Fruit fly (Drosophila melanogaster): Measurements from ENCODE around the gene yin.

The yin gene

DNA sequence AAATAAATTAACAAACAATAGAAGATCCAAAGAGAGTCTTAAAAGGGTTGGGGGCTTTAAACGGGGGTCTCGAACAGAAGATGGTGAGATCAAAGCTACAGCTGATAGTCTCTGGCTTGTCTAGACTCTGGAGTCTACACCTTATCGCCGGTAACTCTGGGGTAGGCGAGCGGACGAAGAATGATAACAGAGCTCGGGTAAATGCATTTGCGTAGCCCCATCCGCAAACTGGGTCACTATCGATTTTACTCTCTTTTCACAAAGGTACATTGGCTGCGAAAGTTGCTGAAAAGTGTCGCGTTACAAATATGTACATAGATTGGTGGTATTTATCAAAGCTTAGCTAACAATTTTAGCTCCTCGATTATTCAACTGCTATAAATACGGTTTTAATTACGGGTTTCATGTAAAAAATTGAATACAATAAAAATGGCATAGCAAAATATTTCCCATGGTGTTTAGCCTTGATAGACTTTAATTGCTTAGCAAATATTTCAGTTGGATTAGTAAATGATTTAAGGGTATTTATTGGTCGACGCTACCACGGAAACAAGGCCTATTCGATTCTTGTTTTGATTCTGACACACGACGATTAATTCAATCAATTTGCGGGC is 4.8 kb downstream of the yin start:
- no peak for TF ChIP-seq Hr96 (GFP tag; optimal IDR thresholded peaks at IDR 0.05)
- TF ChIP-seq CG5204 (GFP tag; optimal IDR thresholded peaks at IDR 0.05) = no peak
- no peak for TF ChIP-seq ovo (GFP tag; optimal IDR thresholded peaks at IDR 0.05)
- no peak for TF ChIP-seq bab1 (GFP tag; optimal IDR thresholded peaks at IDR 0.05)
- TF ChIP-seq cic (GFP tag; optimal IDR thresholded peaks at IDR 0.05) = no peak
- TF ChIP-seq pad (GFP tag; optimal IDR thresholded peaks at IDR 0.05) = no peak
- TF ChIP-seq CG12768 (GFP tag; optimal IDR thresholded peaks at IDR 0.05) = no peak
- TF ChIP-seq CG1620 (GFP tag; optimal IDR thresholded peaks at IDR 0.05) = no peak
- TF ChIP-seq CG33017 (tag; optimal IDR thresholded peaks at IDR 0.05) = no peak

DNA sequence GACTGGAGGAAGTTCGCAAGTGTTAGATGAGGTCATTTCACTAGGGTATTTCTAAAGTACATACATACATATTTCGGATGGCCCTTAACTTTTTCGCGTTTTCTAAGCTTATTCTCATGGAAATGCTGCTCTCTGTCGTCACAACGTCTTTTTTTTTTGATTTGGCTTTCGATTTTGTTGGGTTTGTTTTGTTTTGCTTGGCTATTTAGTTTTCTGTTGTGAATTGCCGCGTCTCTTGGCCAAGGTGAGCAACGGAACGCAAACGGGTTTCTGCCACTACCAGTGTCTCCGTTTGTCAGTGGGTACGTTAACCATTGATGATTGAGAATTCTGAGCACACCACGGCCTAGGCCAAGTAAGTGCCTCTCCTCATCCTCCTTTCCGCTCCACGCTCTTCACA is 5.6 kb downstream of the yin start:
- peak; percentile 39 for TF ChIP-seq ovo (GFP tag; optimal IDR thresholded peaks at IDR 0.05)
- no peak for TF ChIP-seq Mnt (GFP tag; optimal IDR thresholded peaks at IDR 0.05)

DNA sequence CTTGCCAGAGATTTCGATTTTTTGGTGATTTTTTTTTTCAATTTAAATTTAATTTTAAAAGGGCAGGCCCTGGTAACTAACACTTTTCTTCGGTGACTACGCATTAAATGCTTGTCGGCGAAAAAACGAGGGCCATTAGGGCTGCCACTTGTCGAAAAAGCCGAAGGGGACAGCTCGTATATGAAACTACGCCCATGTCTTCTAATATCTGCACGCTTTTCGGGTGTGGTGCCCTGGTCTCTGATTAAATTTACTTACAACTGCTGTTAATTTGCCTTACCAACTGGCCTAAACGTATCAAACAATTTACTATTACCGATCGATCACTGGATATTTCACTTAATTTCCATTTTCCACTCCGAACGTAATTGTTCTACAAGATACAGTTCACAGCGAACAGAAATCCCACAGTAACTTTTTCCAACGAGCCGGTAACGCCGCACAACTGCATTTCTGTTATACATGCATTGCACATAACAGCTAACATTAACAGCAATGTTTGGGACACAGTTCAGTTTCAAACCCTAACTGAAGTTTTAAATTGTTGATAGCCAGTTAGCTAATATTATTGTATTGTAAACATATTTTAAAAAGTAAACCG is 9.3 kb downstream of the yin start:
- TF ChIP-seq CG7045 (GFP tag; optimal IDR thresholded peaks at IDR 0.05) (peak; percentile 23), cic (GFP tag; optimal IDR thresholded peaks at IDR 0.05) (no peak), cnc (optimal IDR thresholded peaks at IDR 0.05) (peak in 1 of 2 experiments; percentile 23), toe (GFP tag; optimal IDR thresholded peaks at IDR 0.05) (peak; percentile 46), Hr96 (GFP tag; optimal IDR thresholded peaks at IDR 0.05) (peak; percentile 7)

DNA sequence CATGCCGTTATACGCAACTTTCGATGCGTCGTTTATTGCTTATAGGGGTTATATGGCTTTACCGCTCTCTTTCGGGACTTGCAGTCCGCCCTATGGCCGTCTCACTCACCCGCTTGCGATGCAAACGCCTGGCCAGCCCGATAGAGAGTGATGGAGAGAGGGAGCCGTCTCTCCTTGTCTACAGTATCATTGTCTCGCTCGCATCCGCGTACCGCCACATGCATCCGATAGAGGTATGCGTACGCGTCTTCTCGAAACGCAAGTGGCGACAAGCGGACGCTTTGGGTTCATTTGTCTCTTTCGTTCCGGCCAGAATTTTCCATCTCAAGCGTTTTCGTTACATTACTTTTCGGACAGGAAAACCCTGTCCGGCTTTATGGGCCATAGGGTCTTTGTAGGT is 10.6 kb downstream of the yin start:
- no peak for TF ChIP-seq CG33017 (tag; optimal IDR thresholded peaks at IDR 0.05)
- TF ChIP-seq cic (GFP tag; optimal IDR thresholded peaks at IDR 0.05) = peak; percentile 33

DNA sequence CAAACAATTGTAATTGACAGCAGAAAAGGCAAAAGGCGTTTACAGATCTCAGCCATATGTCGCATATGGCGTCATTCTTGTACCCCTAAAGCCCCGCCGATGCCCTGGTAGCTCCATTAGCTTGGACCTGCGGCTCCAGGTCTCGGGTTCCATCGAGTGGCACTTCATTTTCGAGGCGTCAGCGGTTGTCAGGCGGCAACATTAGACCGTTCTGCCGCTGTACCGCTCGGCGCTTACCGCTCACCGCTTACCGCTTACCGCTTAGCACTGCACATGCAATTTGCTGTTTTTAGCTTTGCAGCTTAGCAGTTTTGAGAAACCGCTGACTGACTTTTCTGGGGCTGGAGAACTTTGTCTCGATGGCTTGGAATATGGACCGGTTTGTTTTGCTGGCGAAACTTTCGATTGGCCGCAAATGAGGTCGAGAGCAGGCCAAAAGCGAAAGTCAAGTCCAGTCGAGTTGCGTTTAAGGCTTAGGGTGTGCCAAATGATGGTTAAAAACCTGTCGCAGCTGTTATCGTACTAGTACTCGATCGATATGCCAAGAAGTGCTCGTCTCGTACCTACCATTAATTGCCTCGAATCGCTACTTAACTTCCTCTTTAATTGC is 22.2 kb downstream of the yin start:
- TF ChIP-seq Mnt (GFP tag; optimal IDR thresholded peaks at IDR 0.05) = no peak
- peak; percentile 96 for TF ChIP-seq tj (GFP tag; optimal IDR thresholded peaks at IDR 0.05)

DNA sequence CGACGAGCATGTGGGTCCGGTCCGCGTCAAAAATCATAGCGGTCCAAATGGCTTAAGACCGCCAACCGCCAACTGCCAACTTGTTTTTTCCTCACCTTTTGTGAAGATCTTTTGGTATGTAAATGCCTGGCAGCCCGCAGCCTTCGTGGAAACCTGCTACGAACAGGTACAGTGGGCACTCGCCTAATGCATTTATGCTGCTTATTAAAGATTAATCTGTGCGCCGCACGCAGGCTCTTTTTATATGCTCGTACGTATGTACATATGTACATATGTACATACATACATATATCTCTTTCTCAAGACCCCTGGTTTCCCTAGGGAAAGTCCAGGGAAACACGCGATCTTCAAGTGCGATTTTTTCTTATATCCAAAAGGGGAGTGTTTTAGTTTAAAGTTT is 25.3 kb downstream of the yin start:
- TF ChIP-seq CG11617 (GFP tag; optimal IDR thresholded peaks at IDR 0.05) (no peak), Mnt (GFP tag; optimal IDR thresholded peaks at IDR 0.05) (no peak), CG12768 (GFP tag; optimal IDR thresholded peaks at IDR 0.05) (no peak), toe (GFP tag; optimal IDR thresholded peaks at IDR 0.05) (no peak), Hr96 (GFP tag; optimal IDR thresholded peaks at IDR 0.05) (no peak), tj (GFP tag; optimal IDR thresholded peaks at IDR 0.05) (no peak), CG7045 (GFP tag; optimal IDR thresholded peaks at IDR 0.05) (no peak), cnc (optimal IDR thresholded peaks at IDR 0.05) (no peak), cic (GFP tag; optimal IDR thresholded peaks at IDR 0.05) (no peak), CG14711 (tag; optimal IDR thresholded peaks at IDR 0.05) (no peak), pad (GFP tag; optimal IDR thresholded peaks at IDR 0.05) (no peak), CG5204 (GFP tag; optimal IDR thresholded peaks at IDR 0.05) (no peak), bab1 (GFP tag; optimal IDR thresholded peaks at IDR 0.05) (no peak), Crg-1 (GFP tag; optimal IDR thresholded peaks at IDR 0.05) (no peak), CG1620 (GFP tag; optimal IDR thresholded peaks at IDR 0.05) (no peak)

DNA sequence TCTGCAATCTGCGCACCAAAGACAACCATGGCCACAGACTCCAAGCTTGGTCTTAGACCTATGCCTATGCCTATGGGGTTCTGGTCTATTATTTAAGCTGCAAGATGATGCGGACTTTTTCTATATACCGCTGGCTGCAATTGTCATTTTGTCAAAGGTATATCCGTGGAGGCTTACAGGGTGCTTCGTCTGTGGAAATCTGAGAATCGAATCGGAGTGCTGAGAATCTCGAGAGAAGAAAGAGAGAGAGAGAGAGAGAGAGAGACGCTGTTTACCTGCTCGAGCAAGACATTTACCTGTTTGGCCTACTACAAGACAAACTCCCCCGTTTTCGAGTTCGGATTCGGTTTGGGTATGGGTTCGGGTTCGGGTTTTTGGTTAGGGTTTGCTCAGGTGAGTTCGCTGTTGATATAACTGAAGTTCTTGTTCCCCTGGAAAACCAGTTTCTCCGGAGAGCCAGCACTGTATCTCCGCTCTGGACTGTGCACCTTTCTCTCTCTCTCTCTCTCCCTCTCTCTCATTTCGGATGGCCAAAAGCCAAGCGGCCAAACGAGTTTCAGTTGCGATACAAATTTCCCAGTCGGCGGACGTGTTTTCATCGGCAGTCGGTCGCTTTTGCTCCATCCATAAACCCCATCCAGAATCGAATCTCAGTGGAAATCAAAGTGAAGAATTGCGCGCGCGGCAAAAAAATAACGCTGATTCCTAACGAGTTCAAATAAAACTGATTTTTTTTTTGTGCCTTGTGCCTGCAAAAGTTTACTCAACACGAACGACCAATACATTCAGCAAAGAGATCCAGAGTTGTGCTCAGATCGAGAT is 26.2 kb downstream of the yin start:
- no peak for TF ChIP-seq CG12768 (GFP tag; optimal IDR thresholded peaks at IDR 0.05)
- no peak for TF ChIP-seq toe (GFP tag; optimal IDR thresholded peaks at IDR 0.05)
- TF ChIP-seq CG1620 (GFP tag; optimal IDR thresholded peaks at IDR 0.05) = no peak
- peak; percentile 51 for TF ChIP-seq pad (GFP tag; optimal IDR thresholded peaks at IDR 0.05)
- peak; percentile 65 for TF ChIP-seq tj (GFP tag; optimal IDR thresholded peaks at IDR 0.05)
- TF ChIP-seq Mnt (GFP tag; optimal IDR thresholded peaks at IDR 0.05) = no peak

DNA sequence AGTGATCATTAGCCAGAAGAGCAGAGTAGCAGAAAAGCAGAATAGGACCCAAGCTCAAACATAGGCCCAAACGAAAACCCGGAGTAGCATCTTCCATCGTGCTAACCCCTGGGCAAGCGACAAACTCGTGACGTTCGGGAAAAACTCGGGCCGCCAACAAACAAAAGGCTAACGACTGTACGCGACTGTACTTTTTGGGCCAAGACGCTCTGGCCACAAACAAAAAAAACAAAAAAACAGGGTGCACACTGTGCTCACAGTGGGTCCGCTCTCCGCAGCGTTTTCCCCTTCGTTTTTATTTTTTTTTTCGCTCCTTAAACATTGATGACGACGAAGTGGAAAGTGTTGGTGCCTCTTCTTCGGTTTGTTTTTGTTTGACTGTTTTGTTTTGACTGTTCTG is 28.8 kb downstream of the yin start:
- no peak for TF ChIP-seq CG11617 (GFP tag; optimal IDR thresholded peaks at IDR 0.05)

DNA sequence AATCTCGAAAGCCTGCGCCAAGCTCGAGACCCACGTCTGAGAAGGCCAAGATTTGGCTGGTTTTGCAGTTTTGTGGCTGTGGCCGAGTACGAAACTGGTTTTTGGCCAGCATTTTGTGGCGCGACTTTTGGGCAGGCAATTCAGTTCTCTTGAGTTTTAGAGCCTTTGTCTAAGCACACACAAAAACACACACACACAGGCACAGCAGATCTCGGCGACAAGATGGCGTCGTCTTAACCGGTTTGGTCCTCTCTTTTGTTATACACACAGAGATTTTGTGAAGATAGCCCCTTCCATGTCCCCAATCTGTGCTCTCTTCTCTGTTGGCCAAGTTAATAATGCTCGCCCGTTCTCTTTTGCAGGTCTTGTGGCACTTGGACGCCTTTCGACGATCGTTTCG is 30.8 kb downstream of the yin start:
- TF ChIP-seq Hr96 (GFP tag; optimal IDR thresholded peaks at IDR 0.05) (no peak), CG14711 (tag; optimal IDR thresholded peaks at IDR 0.05) (no peak), Clk (GFP tag; optimal IDR thresholded peaks at IDR 0.05) (no peak), CG7101 (tag; optimal IDR thresholded peaks at IDR 0.05) (no peak), kay (GFP tag; ENCODE audit: borderline replicate concordance) (no peak), Crg-1 (GFP tag; optimal IDR thresholded peaks at IDR 0.05) (no peak), ovo (GFP tag; optimal IDR thresholded peaks at IDR 0.05) (no peak), tj (GFP tag; optimal IDR thresholded peaks at IDR 0.05) (no peak), CG12768 (GFP tag; optimal IDR thresholded peaks at IDR 0.05) (no peak), CG7045 (GFP tag; optimal IDR thresholded peaks at IDR 0.05) (no peak), cnc (optimal IDR thresholded peaks at IDR 0.05) (no peak), toe (GFP tag; optimal IDR thresholded peaks at IDR 0.05) (no peak), CG11617 (GFP tag; optimal IDR thresholded peaks at IDR 0.05) (no peak), CG5204 (GFP tag; optimal IDR thresholded peaks at IDR 0.05) (no peak), cic (GFP tag; optimal IDR thresholded peaks at IDR 0.05) (no peak), pad (GFP tag; optimal IDR thresholded peaks at IDR 0.05) (no peak), CG33017 (tag; optimal IDR thresholded peaks at IDR 0.05) (no peak), bab1 (GFP tag; optimal IDR thresholded peaks at IDR 0.05) (no peak)
